Fruit fly (Drosophila melanogaster): ENCODE results near the gene Eig71Eh.

Gene Eig71Eh

dm6 chr3L:15695195-15695594 is 36.0 kb upstream of the Eig71Eh start (continued):
- no peak for TF ChIP-seq hkb (optimal IDR thresholded peaks at IDR 0.05)
- no peak for TF ChIP-seq hkb (GFP tag; IDR thresholded peaks at IDR 0.05)
- peak; percentile 46 for TF ChIP-seq Blimp-1 (GFP tag; optimal IDR thresholded peaks at IDR 0.05)
- no peak for TF ChIP-seq Deaf1 (tag; optimal IDR thresholded peaks at IDR 0.05)
- TF ChIP-seq Nf-YA (GFP tag; IDR thresholded peaks at IDR 0.05), result no peak
- no peak for TF ChIP-seq D19A (tag; optimal IDR thresholded peaks at IDR 0.05)
- TF ChIP-seq CG15601 (tag; optimal IDR thresholded peaks at IDR 0.05), result no peak
- no peak for TF ChIP-seq CG13424 (tag; optimal IDR thresholded peaks at IDR 0.05)
- no peak for TF ChIP-seq CG10147 (GFP tag; optimal IDR thresholded peaks at IDR 0.05)
- TF ChIP-seq Sry-δ (GFP tag; optimal IDR thresholded peaks at IDR 0.05), result no peak
- no peak for TF ChIP-seq cg (GFP tag; optimal IDR thresholded peaks at IDR 0.05)
- TF ChIP-seq vvl (GFP tag; IDR thresholded peaks at IDR 0.05), result peak; percentile 54; the same call in 1 of the 2 replicates
- TF ChIP-seq vnd (GFP tag; IDR thresholded peaks at IDR 0.05; ENCODE audit: partially characterized antibody), result no peak
- TF ChIP-seq tna (GFP tag; IDR thresholded peaks at IDR 0.05; ENCODE audit: partially characterized antibody), result no peak
- TF ChIP-seq oc (tag; optimal IDR thresholded peaks at IDR 0.05), result peak; percentile 80
- peak; percentile 55 for TF ChIP-seq gsb-n (tag; optimal IDR thresholded peaks at IDR 0.05)
- TF ChIP-seq gro (GFP tag; optimal IDR thresholded peaks at IDR 0.05), result no peak
- TF ChIP-seq seq (GFP tag; IDR thresholded peaks at IDR 0.05), result no peak

dm6 chr3L:15694406-15694805 is 35.2 kb upstream of the Eig71Eh start:
- TF ChIP-seq Med (GFP tag) (peak; percentile 59), CG12104 (GFP tag; optimal IDR thresholded peaks at IDR 0.05) (no peak), otp (GFP tag; IDR thresholded peaks at IDR 0.05) (0 out of 3 replicates have a peak, but pooled peaks have one; percentile 43), row (GFP tag; IDR thresholded peaks at IDR 0.05) (peak; percentile 33; the same call in 1 of the 3 replicates), dysf (GFP tag; IDR thresholded peaks at IDR 0.05) (0 out of 3 replicates have a peak, but pooled peaks have one; percentile 29), Hr51 (GFP tag; optimal IDR thresholded peaks at IDR 0.05) (peak in 1 of 2 experiments; percentile 7), Hmr (GFP tag; optimal IDR thresholded peaks at IDR 0.05) (peak; percentile 9), oc (tag; optimal IDR thresholded peaks at IDR 0.05) (peak; percentile 48), PHDP (tag; optimal IDR thresholded peaks at IDR 0.05) (peak; percentile 12), dpn (GFP tag; optimal IDR thresholded peaks at IDR 0.05) (peak in 1 of 2 experiments; percentile 7), corto (GFP tag; optimal IDR thresholded peaks at IDR 0.05) (no peak), Sox102F (GFP tag; optimal IDR thresholded peaks at IDR 0.05) (peak; percentile 4), CG13296 (GFP tag; optimal IDR thresholded peaks at IDR 0.05) (peak; percentile 38), lab (GFP tag; optimal IDR thresholded peaks at IDR 0.05) (peak; percentile 21), scrt (GFP tag; optimal IDR thresholded peaks at IDR 0.05) (no peak), chinmo (GFP tag; IDR thresholded peaks at IDR 0.05; ENCODE audit: partially characterized antibody) (no peak), sqz (GFP tag; optimal IDR thresholded peaks at IDR 0.05) (peak; percentile 21), CG7839 (tag; optimal IDR thresholded peaks at IDR 0.05) (peak; percentile 8), CG5953 (GFP tag; IDR thresholded peaks at IDR 0.05) (no peak), Ets97D (GFP tag; optimal IDR thresholded peaks at IDR 0.05) (no peak), sens (GFP tag) (peak; percentile 65), CG1233 (GFP tag; optimal IDR thresholded peaks at IDR 0.05) (peak; percentile 27), CG18619 (GFP tag; optimal IDR thresholded peaks at IDR 0.05) (peak; percentile 5), CG8281 (tag; optimal IDR thresholded peaks at IDR 0.05) (peak; percentile 7), CG8388 (GFP tag; optimal IDR thresholded peaks at IDR 0.05) (peak; percentile 81), sd (tag; optimal IDR thresholded peaks at IDR 0.05) (peak; percentile 19), Asciz (GFP tag; optimal IDR thresholded peaks at IDR 0.05) (peak; percentile 24), Sin3A (optimal IDR thresholded peaks at IDR 0.05) (no peak)

Data from whole organism, embryonic.